Worm (Caenorhabditis elegans): ENCODE measurements around the gene ctl-2.
A peak's percentile ranks its signal among the peaks of the same experiment; 100 is the strongest.
"Not testable (repeated sequence)": the region's sequence is repeated elsewhere in the genome, so short reads cannot be mapped to it uniquely, and the experiment has no call there.

ctl-2 gene

DNA sequence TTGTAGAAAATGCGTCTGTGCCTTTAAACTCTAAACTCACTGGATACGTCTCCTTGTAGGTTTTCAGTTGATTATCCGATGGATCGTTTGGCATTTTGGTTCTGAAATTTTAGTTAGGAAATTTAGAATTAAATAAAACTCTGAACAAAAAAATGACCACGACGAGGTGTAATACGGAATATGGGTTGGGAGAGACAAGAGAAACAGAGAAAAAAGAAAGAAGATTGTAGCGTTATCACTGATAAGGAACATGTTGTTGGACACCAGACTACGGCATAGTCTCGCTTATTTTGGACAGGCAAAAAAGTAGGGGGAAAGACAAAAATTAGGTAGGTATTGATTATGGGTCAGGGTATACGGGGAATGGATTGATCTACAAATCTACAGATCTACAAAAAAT lies at the start of gene ctl-2:
Gene ctl-2, minus strand, starts transcription at position 101 of the 400 bp plus-strand sequence.
- TF ChIP-seq W03F9.2, dao-5, him-1 (tag; optimal IDR thresholded peaks at IDR 0.05): not testable (repeated sequence)

DNA sequence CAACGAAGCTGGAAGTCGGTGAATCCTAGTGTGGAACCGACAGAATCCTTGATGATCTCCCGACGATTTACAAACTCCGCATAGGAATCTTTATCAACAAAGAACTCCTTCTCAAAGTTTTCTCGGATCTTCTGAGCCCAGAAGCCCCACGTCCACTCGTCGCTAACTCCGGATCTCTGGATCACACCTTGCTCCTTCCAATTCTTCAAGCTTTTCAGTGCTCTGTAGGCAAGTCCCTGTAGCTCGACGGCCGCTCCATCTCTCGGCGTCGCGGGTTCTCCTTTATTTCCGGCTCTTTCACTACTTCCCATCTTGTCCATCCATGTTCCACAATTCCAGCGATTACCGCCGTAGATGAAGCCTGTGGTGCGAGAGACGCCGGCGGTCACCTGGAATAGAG lies 49.5 kb upstream of the ctl-2 start:
- TF ChIP-seq him-1 (tag; optimal IDR thresholded peaks at IDR 0.05) (no peak), W03F9.2 (tag; optimal IDR thresholded peaks at IDR 0.05) (no peak)

DNA sequence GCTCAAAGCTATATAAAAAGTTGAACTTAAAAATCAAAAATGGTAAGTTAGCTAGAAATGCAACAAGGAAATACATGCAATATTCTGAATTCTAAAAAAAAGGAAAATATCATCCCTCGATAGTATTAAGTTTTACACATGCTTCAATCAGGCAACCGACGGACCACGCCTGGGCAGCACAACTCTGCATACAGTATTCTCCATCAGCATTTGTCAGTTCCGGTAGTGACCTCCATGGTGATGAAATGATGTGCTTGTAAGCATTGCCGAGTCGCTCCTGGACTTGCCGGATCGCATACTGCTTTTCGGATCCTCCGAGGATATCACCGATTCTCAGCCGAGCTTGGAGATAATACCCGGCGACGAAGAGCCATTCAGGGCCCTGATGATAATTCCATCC lies 48.9 kb upstream of the ctl-2 start:
- TF ChIP-seq W03F9.2 (tag; optimal IDR thresholded peaks at IDR 0.05) (no peak), him-1 (tag; optimal IDR thresholded peaks at IDR 0.05) (no peak), dao-5 (tag; optimal IDR thresholded peaks at IDR 0.05) (peak; percentile 21)

DNA sequence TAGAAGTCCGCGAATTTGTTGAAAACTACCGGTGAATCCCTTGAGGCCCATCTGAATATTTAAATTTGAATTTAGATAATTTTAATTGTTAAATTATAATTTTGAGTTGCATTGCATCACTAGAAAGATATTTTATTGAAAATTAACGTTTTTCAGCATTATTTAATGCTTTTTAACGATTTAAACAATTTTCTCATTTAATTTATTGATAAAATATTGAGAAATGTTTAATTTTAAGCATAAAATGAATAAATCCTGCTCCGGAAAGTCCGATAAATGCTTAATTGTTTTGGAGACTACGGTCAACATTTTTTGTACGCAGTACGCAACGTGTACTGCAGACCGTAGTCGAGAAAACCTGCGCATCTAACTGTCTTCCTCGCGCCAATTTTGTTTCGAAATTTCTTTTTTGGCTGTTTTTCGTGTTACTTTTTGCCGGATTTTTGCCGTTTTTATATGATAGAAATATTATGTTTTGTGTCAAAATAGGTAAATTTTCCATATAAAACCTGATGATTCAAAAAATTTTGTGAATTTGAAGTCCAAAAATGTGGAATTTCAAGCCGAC lies 47.6 kb upstream of the ctl-2 start, which contains the start of the genes Y54G11A.17, lin-7 and elof-1:
Gene Y54G11A.17, minus strand, starts transcription at position 51 of the 568 bp plus-strand sequence.
Gene lin-7, minus strand, starts transcription at position 51 of the 568 bp plus-strand sequence.
Gene elof-1, plus strand, starts transcription at position 383 of the 568 bp plus-strand sequence.
- TF ChIP-seq W03F9.2 (tag; optimal IDR thresholded peaks at IDR 0.05) (peak; percentile 96), him-1 (tag; optimal IDR thresholded peaks at IDR 0.05) (no peak)

DNA sequence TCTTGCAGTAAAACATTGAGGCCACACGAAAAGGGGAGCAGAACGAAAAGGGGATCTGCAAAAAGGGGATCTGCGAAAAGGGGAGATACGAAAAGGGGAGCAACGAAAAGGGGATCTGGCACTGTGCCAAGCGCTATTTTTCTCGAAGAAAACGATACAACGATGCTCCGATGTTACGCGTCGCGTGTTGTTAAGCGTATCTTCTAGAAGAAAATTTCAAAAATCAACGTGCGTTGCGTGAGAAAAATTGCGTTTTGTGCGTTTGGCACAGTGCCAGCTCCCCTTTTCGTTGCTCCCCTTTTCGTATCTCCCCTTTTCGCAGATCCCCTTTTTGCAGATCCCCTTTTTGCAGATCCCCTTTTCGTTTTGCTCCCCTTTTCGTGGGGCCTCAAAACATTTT lies 44.4 kb upstream of the ctl-2 start, which contains the start of gene Y54G11A.9:
Gene Y54G11A.9, minus strand, starts transcription at position 196 of the 400 bp plus-strand sequence.
- TF ChIP-seq dao-5, him-1, W03F9.2 (tag; optimal IDR thresholded peaks at IDR 0.05): not testable (repeated sequence)

DNA sequence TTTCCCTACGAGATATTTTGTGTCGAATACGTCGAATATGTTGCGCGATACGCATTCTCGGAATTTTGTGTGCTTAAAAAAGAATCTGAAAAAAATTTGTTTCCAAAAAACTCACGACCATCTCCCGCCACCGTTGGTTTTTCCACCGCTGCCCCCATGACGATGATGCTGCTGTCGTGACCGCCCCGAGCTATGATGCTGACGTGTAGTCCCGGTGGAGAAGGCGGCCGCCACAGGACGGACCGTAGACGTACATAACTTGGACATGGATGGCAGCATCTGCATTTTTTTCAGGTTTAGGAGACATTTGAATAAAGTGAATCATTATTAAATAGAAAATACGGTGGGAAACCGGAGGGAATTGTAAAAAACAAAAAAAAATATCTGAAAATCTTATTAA lies 42.3 kb upstream of the ctl-2 start, which contains the start of gene ddl-3:
Gene ddl-3, minus strand, starts transcription at position 289 of the 400 bp plus-strand sequence.
- TF ChIP-seq W03F9.2, him-1, dao-5 (tag; optimal IDR thresholded peaks at IDR 0.05): not testable (repeated sequence)

DNA sequence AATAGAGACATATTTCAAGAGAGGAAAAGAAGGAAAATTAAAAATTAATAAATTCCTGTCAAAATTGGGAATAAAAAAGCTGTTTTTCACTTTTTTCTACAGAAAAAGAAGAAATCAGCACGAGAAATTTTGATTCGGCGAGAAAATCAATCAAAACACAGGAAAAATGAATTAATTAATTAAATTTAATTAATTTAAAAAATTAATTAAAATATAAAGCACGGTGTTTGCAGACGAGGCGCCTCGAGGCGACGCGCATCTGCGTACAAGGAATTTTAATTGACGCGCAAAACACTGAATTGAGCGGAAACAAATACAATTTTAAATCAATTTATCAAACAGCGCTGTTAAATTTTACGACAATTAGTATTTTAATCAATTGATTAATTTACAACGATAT lies 19.4 kb upstream of the ctl-2 start:
- TF ChIP-seq W03F9.2 (tag; optimal IDR thresholded peaks at IDR 0.05) (no peak), him-1 (tag; optimal IDR thresholded peaks at IDR 0.05) (no peak), dao-5 (tag; optimal IDR thresholded peaks at IDR 0.05) (no peak)

DNA sequence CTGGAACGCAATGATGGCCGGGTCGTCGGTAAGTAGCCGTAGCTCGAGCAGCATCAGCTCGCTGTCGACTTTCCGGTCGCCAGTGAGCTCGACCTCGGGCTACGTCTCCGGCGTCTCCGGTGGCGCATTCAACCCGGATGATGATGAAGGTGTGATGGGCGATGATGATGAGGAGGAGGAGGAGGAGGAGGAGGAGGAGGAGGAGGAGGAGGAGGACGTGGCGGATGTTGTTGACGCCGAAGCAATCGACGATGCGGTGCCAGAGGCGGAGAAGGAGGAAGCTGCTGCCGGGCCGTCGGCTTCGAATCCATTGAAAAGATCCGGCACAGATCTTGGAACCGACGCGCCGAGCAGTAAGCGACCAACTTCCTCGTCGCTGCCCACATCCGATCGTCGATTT lies 17.4 kb upstream of the ctl-2 start:
- TF ChIP-seq him-1 (tag; optimal IDR thresholded peaks at IDR 0.05), result no peak
- no peak for TF ChIP-seq W03F9.2 (tag; optimal IDR thresholded peaks at IDR 0.05)
- no peak for TF ChIP-seq dao-5 (tag; optimal IDR thresholded peaks at IDR 0.05)

DNA sequence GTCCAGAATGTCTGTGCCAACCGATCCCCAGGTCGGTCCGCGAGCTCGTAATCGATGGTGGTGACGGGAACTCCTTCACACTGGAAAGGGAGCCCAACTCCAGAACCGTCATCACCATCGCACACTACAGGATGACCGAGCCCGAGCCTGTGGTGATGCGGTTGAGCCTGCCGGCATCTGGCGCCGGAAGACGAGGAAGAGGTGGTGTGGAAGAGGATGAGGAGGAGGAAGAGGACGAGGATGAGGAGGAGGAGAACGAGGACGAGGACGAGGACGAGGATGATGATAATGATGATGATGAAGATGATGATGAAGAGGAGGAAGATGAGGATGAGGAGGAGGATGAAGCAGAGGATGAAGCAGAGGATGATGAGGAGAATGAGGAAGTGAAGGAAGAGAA lies 16.2 kb upstream of the ctl-2 start, which contains the start of gene Y54G11A.14:
Gene Y54G11A.14, plus strand, starts transcription at position 132 of the 400 bp plus-strand sequence.
- no peak for TF ChIP-seq him-1 (tag; optimal IDR thresholded peaks at IDR 0.05)
- TF ChIP-seq W03F9.2 (tag; optimal IDR thresholded peaks at IDR 0.05), result no peak

DNA sequence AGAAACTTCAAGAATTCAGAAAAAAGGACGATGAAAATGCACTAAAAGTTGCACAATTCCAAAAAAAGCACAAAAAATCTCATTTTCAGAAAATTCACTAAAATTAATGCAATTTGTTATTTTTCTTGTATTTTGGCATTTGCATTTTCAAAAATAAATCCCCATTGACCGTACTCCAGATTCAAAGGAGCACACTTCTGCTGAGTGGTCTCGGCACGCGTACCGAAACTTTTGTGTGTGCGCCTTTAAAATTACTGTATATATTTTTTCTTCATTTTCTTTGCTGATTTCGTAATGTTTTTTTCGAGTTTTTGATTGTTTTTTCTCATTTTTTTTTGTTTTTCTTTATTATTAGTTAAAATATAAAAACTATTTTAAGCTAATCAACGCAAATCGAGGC lies 10.4 kb upstream of the ctl-2 start:
- TF ChIP-seq dao-5 (tag; optimal IDR thresholded peaks at IDR 0.05) (no peak), W03F9.2 (tag; optimal IDR thresholded peaks at IDR 0.05) (no peak), him-1 (tag; optimal IDR thresholded peaks at IDR 0.05) (no peak)

DNA sequence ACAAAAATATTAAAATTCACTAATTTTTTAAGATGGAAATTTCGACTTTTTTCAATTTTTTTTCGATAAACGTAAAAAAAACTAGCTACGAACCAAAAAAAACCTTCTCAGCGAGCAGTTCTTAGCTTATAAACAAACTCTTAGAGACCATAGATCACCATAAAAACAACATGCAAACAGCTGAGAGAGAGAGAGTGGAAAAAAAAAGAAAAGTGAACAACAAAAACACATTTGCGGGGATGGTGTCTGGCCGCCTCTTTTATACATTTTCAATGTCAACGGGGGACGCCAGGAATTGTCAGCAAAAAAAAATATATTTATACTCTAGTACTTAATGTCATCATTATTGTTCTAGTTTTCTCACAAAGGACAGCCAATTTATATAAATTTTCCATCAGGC lies 9.7 kb upstream of the ctl-2 start:
- TF ChIP-seq dao-5 (tag; optimal IDR thresholded peaks at IDR 0.05) (no peak), him-1 (tag; optimal IDR thresholded peaks at IDR 0.05) (no peak), W03F9.2 (tag; optimal IDR thresholded peaks at IDR 0.05) (no peak)

DNA sequence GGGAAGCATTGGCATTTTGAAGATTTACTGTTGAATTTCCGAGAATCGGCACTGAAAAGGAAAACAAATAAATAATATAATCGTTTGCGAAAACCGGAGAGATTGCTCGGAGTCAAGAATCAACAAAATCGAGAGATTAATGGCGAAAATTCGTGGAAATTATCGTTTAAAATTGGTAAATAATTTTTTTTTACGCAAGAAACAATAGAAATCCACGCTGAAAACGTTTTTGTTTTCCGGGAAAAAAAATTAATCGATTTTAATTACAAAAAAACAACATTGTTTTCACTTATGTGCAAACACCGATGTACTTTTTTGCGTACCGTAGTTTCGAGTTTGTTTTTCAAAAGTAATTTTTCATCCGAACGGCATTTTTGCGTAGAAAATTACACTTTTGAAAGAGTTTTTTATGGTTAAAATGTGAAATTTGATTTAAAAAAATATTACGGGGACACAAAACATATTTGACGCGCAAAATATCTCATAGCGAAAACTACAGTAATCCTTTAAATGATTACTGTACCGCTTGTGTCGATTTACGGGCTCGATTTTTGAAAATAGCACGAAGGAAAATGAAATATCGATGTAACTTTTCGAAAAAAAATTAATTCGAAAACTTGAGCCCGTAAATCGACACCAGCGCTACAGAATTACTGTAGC lies 9.0 kb upstream of the ctl-2 start, which contains the start of gene ctl-3:
Gene ctl-3, minus strand, starts transcription at position 51 of the 660 bp plus-strand sequence.
- TF ChIP-seq him-1 (tag; optimal IDR thresholded peaks at IDR 0.05) (no peak), W03F9.2 (tag; optimal IDR thresholded peaks at IDR 0.05) (no peak), dao-5 (tag; optimal IDR thresholded peaks at IDR 0.05) (no peak)

DNA sequence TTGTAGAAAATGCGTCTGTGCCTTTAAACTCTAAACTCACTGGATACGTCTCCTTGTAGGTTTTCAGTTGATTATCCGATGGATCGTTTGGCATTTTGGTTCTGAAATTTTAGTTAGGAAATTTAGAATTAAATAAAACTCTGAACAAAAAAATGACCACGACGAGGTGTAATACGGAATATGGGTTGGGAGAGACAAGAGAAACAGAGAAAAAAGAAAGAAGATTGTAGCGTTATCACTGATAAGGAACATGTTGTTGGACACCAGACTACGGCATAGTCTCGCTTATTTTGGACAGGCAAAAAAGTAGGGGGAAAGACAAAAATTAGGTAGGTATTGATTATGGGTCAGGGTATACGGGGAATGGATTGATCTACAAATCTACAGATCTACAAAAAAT lies 4.3 kb upstream of the ctl-2 start, which contains the start of gene ctl-1:
Gene ctl-1, minus strand, starts transcription at position 101 of the 400 bp plus-strand sequence.
- TF ChIP-seq W03F9.2, him-1, dao-5 (tag; optimal IDR thresholded peaks at IDR 0.05): not testable (repeated sequence)

DNA sequence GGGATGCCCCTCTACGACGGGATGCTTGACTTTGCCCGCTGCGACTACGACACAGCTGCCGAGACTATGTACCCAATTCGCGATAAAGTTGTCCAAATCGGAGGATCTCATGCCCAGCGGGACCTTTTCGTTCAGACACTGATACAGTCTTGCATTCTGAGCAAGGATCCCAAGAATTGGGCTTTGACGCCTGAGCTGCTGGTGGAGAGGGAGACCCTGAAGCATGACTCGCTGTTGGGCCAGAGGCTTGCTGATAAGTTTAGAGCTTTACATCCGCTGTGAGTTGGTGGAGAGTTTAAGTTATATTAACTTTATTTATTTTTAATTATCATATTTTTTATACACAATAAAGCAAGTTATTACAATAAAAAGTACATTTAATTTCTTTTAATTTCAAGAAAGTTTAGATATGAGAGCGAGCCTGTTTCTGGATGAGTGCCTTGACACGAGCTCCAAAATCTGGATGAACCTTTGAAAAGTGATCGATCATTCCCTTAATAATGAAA lies 2.5 kb downstream of the ctl-2 start:
- no peak for TF ChIP-seq dao-5 (tag; optimal IDR thresholded peaks at IDR 0.05)
- TF ChIP-seq him-1 (tag; optimal IDR thresholded peaks at IDR 0.05), result no peak
- TF ChIP-seq W03F9.2 (tag; optimal IDR thresholded peaks at IDR 0.05), result no peak
